Fruit fly (Drosophila melanogaster) whole organism, embryonic: ENCODE results near the gene CG9164.

Source experiments
- CG1024 ChIP-seq: fragments of 200-800 bp; sonication (Bioruptor generic); IDR thresholded peaks from 2 replicates; pipeline ENCODE4 v1.3.6; 2022; ENCODE audit warnings: missing biosample characterization, missing genetic modification characterization
- CG10654 ChIP-seq: fragments of 200-800 bp; sonication (Bioruptor generic); optimal IDR thresholded peaks from 2 replicates; lab custom pipeline; 2016; ENCODE audit warnings: missing biosample characterization, missing genetic modification characterization
- CG12104 ChIP-seq: fragments of 200-800 bp; sonication (Bioruptor generic); optimal IDR thresholded peaks from 3 replicates; lab custom pipeline; 2016; ENCODE audit warnings: missing biosample characterization, missing genetic modification characterization
- CG12659 ChIP-seq: fragments of 200-800 bp; sonication (Bioruptor generic); optimal IDR thresholded peaks from 3 replicates; lab custom pipeline; 2017; ENCODE audit warnings: mild to moderate bottlenecking, missing biosample characterization, missing genetic modification reagents, missing genetic modification characterization
- CG13296 ChIP-seq: fragments of 200-800 bp; sonication (Bioruptor generic); optimal IDR thresholded peaks from 3 replicates; lab custom pipeline; 2018; ENCODE audit warnings: missing biosample characterization, mild to moderate bottlenecking, missing genetic modification characterization
- CG14667 ChIP-seq: fragments of 200-800 bp; sonication (Bioruptor generic); IDR thresholded peaks from 2 replicates; pipeline ENCODE4 v1.3.6; 2022; ENCODE audit warnings: missing biosample characterization, missing genetic modification characterization
- CG1647 ChIP-seq: fragments of 200-800 bp; sonication (Bioruptor generic); optimal IDR thresholded peaks from 3 replicates; lab custom pipeline; 2016; ENCODE audit warnings: missing biosample characterization, missing genetic modification characterization
- CG17361 ChIP-seq: fragments of 200-800 bp; sonication (Bioruptor generic); IDR thresholded peaks from 3 replicates; pipeline ENCODE4 v1.3.6; 2022; ENCODE audit warnings: missing biosample characterization, missing genetic modification characterization
- CG2129 ChIP-seq: fragments of 200-800 bp; sonication (Bioruptor generic); IDR thresholded peaks from 2 replicates; pipeline ENCODE4 v1.3.6; 2022; ENCODE audit warnings: missing biosample characterization, missing genetic modification characterization; ENCODE audit not compliant: partially characterized antibody
- CG2202 ChIP-seq: fragments of 200-800 bp; sonication (Bioruptor generic); optimal IDR thresholded peaks from 2 replicates; lab custom pipeline; 2018; ENCODE audit warnings: missing biosample characterization, mild to moderate bottlenecking, missing genetic modification characterization
- CG3726 ChIP-seq: fragments of 200-800 bp; sonication (Bioruptor generic); IDR thresholded peaks from 3 replicates; pipeline ENCODE4, ENCODE4 v1.3.6; 2022; ENCODE audit warnings: missing biosample characterization, missing genetic modification characterization
- CG4820 ChIP-seq: fragments of 200-800 bp; sonication (Bioruptor generic); optimal IDR thresholded peaks from 3 replicates; lab custom pipeline; 2016; ENCODE audit warnings: missing biosample characterization, missing genetic modification characterization
- CG9932 ChIP-seq: fragments of 200-800 bp; sonication (Bioruptor generic); IDR thresholded peaks from 2 replicates; pipeline ENCODE4 v1.3.6; 2022; ENCODE audit warnings: missing biosample characterization, missing genetic modification characterization
- Doc2 ChIP-seq: fragments of 200-800 bp; sonication (Bioruptor generic); IDR thresholded peaks from 2 replicates; pipeline ENCODE4 v1.3.6; 2022; ENCODE audit warnings: missing biosample characterization, missing genetic modification characterization
- Doc3 ChIP-seq: fragments of 200-800 bp; sonication (Bioruptor generic); IDR thresholded peaks from 3 replicates; pipeline ENCODE4 v1.3.6; 2022; ENCODE audit warnings: missing biosample characterization, missing genetic modification characterization; ENCODE audit not compliant: partially characterized antibody
- E2f1 ChIP-seq: fragments of 200-800 bp; sonication (Bioruptor generic); IDR thresholded peaks from 2 replicates; pipeline ENCODE4 v1.3.6; 2022; ENCODE audit warnings: missing biosample characterization, missing genetic modification characterization
- E2f2 ChIP-seq: fragments of 200-800 bp; sonication (Bioruptor generic); IDR thresholded peaks from 2 replicates; pipeline ENCODE4 v1.3.6; 2022; ENCODE audit warnings: missing biosample characterization, missing genetic modification characterization
- Gug ChIP-seq: fragments of 200-800 bp; sonication (Bioruptor generic); IDR thresholded peaks from 4 replicates; pipeline ENCODE4 v1.3.6; 2022; ENCODE audit warnings: missing biosample characterization, missing genetic modification characterization
- HLH4C ChIP-seq: fragments of 200-800 bp; sonication (Bioruptor generic); IDR thresholded peaks from 3 replicates; pipeline ENCODE4 v1.3.6; 2022; ENCODE audit warnings: missing biosample characterization, missing genetic modification characterization; ENCODE audit not compliant: partially characterized antibody
- Kr ChIP-seq: fragments of 200-800 bp; sonication (Bioruptor generic); optimal IDR thresholded peaks from 2 replicates; lab custom pipeline; 2017; ENCODE audit warnings: missing biosample characterization, mild to moderate bottlenecking, missing genetic modification characterization
- Med ChIP-seq: fragments of 200-800 bp; sonication (Bioruptor generic); peaks from one replicate; lab custom pipeline; 2016; ENCODE audit warnings: missing biosample characterization, missing genetic modification characterization, mild to moderate bottlenecking, inconsistent platforms, moderate library complexity
- Neu2 ChIP-seq: fragments of 200-800 bp; sonication (Bioruptor generic); optimal IDR thresholded peaks from 3 replicates; lab custom pipeline; 2016; ENCODE audit warnings: missing biosample characterization, missing genetic modification characterization, borderline replicate concordance
- Nf-YC ChIP-seq: fragments of 200-800 bp; optimal IDR thresholded peaks from 3 replicates; lab custom pipeline; 2019; ENCODE audit warnings: missing biosample characterization, mild to moderate bottlenecking, missing genetic modification characterization, moderate library complexity
- Sin3A ChIP-seq: fragments of >200 bp; optimal IDR thresholded peaks from 2 replicates; lab custom pipeline; 2018
- Sry-δ ChIP-seq: fragments of 200-800 bp; sonication (Bioruptor generic); optimal IDR thresholded peaks from 2 replicates; lab custom pipeline; 2016; ENCODE audit warnings: missing biosample characterization, missing genetic modification characterization
- Taf1 ChIP-seq: fragments of 200-800 bp; sonication (Bioruptor generic); IDR thresholded peaks from 2 replicates; pipeline ENCODE4 v1.3.6; 2022; ENCODE audit warnings: missing biosample characterization, missing genetic modification characterization
- ase ChIP-seq: fragments of 200-800 bp; sonication (Bioruptor generic); IDR thresholded peaks from 3 replicates; pipeline ENCODE4 v1.3.6; 2022; ENCODE audit warnings: missing biosample characterization, missing genetic modification characterization
- ash1 ChIP-seq: fragments of 200-800 bp; sonication (Bioruptor generic); optimal IDR thresholded peaks from 2 replicates; lab custom pipeline; 2018; ENCODE audit warnings: missing biosample characterization, mild to moderate bottlenecking, missing genetic modification characterization
- bsh ChIP-seq, 2 experiments: fragments of 200-800 bp; sonication (Bioruptor generic); optimal IDR thresholded peaks; 2 replicates each; lab custom pipeline; 2017 to 2018; ENCODE audit warnings: mild to moderate bottlenecking in 2 of 2, missing biosample characterization in 2 of 2, missing genetic modification characterization in 2 of 2, moderate library complexity in 1 of 2
- cad ChIP-seq: fragments of >200 bp; optimal IDR thresholded peaks from 2 replicates; lab custom pipeline; 2017; ENCODE audit warnings: missing biosample characterization, missing genetic modification characterization
- dmrt99B ChIP-seq: fragments of 200-800 bp; sonication (Bioruptor generic); optimal IDR thresholded peaks from 2 replicates; lab custom pipeline; 2018; ENCODE audit warnings: missing biosample characterization, mild to moderate bottlenecking, missing genetic modification characterization, moderate library complexity
- eve ChIP-seq, 2 experiments: fragments of >200 bp; optimal IDR thresholded peaks; 2 replicates each; lab custom pipeline; 2017; ENCODE audit warnings: missing biosample characterization in 2 of 2, missing genetic modification characterization in 2 of 2
- gfzf ChIP-seq: fragments of 200-800 bp; sonication (Bioruptor generic); optimal IDR thresholded peaks from 2 replicates; lab custom pipeline; 2016; ENCODE audit warnings: missing biosample characterization, mild to moderate bottlenecking, missing genetic modification characterization, moderate library complexity
- gro ChIP-seq: fragments of 200-800 bp; sonication (Bioruptor generic); optimal IDR thresholded peaks from 2 replicates; lab custom pipeline; 2016; ENCODE audit warnings: missing biosample characterization, missing genetic modification characterization
- ind ChIP-seq: fragments of 200-800 bp; sonication (Bioruptor generic); optimal IDR thresholded peaks from 3 replicates; lab custom pipeline; 2016; ENCODE audit warnings: missing biosample characterization, missing genetic modification characterization
- ken ChIP-seq: fragments of 200-800 bp; sonication (Bioruptor generic); IDR thresholded peaks from 3 replicates; pipeline ENCODE4 v1.3.6; 2022; ENCODE audit warnings: missing biosample characterization, missing genetic modification characterization
- klu ChIP-seq: fragments of 200-800 bp; sonication (Bioruptor generic); IDR thresholded peaks from 2 replicates; pipeline ENCODE4 v1.3.6; 2022; ENCODE audit warnings: missing biosample characterization, missing genetic modification characterization
- kni ChIP-seq: fragments of 200-800 bp; sonication (Bioruptor generic); optimal IDR thresholded peaks from 3 replicates; lab custom pipeline; 2017; ENCODE audit warnings: mild to moderate bottlenecking, missing biosample characterization, missing genetic modification reagents, missing genetic modification characterization
- lilli ChIP-seq: fragments of 200-800 bp; sonication (Bioruptor generic); optimal IDR thresholded peaks from 3 replicates; lab custom pipeline; 2016; ENCODE audit warnings: missing biosample characterization, missing genetic modification characterization
- mld ChIP-seq: fragments of 200-800 bp; sonication (Bioruptor generic); IDR thresholded peaks from 3 replicates; pipeline ENCODE4 v1.3.6; 2022; ENCODE audit warnings: missing biosample characterization, missing genetic modification characterization; ENCODE audit not compliant: partially characterized antibody
- org-1 ChIP-seq: fragments of 200-800 bp; sonication (Bioruptor generic); optimal IDR thresholded peaks from 2 replicates; lab custom pipeline; 2017; ENCODE audit warnings: missing biosample characterization, missing genetic modification characterization
- peb ChIP-seq: fragments of 200-800 bp; sonication (Bioruptor generic); IDR thresholded peaks from 2 replicates; pipeline ENCODE4 v1.3.6; 2022; ENCODE audit warnings: missing biosample characterization, missing genetic modification characterization
- phol ChIP-seq: fragments of 200-800 bp; sonication (Bioruptor generic); optimal IDR thresholded peaks from 3 replicates; lab custom pipeline; 2018; ENCODE audit warnings: missing biosample characterization, mild to moderate bottlenecking, missing genetic modification characterization, moderate library complexity
- sd ChIP-seq: fragments of 200-800 bp; sonication (Bioruptor generic); optimal IDR thresholded peaks from 3 replicates; lab custom pipeline; 2018; ENCODE audit warnings: missing biosample characterization, mild to moderate bottlenecking, missing genetic modification characterization, moderate library complexity
- sr ChIP-seq: fragments of 200-800 bp; sonication (Bioruptor generic); IDR thresholded peaks from 3 replicates; pipeline ENCODE4 v1.3.6; 2022; ENCODE audit warnings: missing biosample characterization, missing genetic modification characterization
- ssp ChIP-seq: fragments of 200-800 bp; sonication (Bioruptor generic); IDR thresholded peaks from 2 replicates; pipeline ENCODE4 v1.3.6; 2022; ENCODE audit warnings: missing biosample characterization, missing genetic modification characterization
- stc ChIP-seq: fragments of 200-800 bp; sonication (Bioruptor generic); IDR thresholded peaks from 2 replicates; pipeline ENCODE4 v1.3.6; 2022; ENCODE audit warnings: missing biosample characterization, missing genetic modification characterization
- tx ChIP-seq: fragments of 200-800 bp; sonication (Bioruptor generic); optimal IDR thresholded peaks from 2 replicates; lab custom pipeline; 2016; ENCODE audit warnings: missing biosample characterization, missing genetic modification characterization
- yki ChIP-seq: fragments of >200 bp; optimal IDR thresholded peaks from 3 replicates; lab custom pipeline; 2018
- zen ChIP-seq: fragments of 200-800 bp; sonication (Bioruptor generic); optimal IDR thresholded peaks from 3 replicates; lab custom pipeline; 2018; ENCODE audit warnings: missing biosample characterization, mild to moderate bottlenecking, missing genetic modification characterization, moderate library complexity

CG9164 gene

DNA sequence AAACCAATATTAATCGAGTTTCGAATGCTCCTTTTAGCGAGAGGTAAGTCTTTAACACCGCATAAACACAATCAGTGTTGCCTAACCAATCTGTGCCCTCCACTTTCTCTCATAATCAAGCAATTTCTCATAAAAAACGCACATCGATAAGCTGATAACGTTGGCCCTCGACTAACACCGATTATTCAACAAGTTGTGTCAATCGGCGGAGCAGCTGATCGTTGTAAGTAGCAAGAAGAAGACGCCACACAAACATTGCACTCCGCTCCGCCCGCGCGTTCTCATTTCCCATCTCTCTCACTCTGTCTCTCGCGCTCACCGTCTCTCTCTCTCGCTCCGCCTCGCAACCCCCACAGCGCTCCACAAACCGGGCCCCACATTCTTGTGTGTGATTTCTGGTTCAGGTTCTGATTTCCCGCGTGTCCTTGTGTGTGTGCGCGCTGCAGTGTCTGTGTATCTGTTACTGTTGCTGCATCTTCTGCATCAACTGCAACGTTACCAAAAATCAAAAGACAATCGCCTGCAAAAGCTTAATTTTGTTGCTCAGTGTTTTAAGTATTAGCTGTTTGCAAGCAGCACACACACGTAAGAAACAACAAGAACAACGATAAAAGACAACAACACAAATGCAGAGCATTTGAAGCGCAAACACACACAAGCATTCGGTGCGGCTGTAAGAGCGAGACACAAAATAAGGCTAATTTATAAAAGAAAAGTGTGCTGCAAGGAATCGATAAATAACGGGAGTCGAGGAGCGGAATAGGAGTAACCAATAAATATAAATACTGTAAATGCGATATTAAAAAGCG is 52.0 kb downstream of the CG9164 start, which contains the start of the genes CG9114 and HDAC6 (continued):
- TF ChIP-seq CG2129 (GFP tag; lab: Robert Waterston, UW) (peak; percentile 70; the same call in 1 of the 2 replicates), gro (GFP tag; lab: Kevin White, UChicago) (no peak), Med (peak; percentile 86), CG4820 (GFP tag; lab: Kevin White, UChicago) (no peak), stc (no peak), yki (no peak), Doc2 (GFP tag; lab: Robert Waterston, UW) (no peak), Gug (GFP tag; lab: Robert Waterston, UW) (no peak), E2f1 (GFP tag; lab: Robert Waterston, UW) (peak; percentile 47; the same call in 1 of the 2 replicates), sd (tag; lab: Kevin White, UChicago) (peak; percentile 96), klu (no peak), cad (GFP tag; lab: Kevin White, UChicago) (no peak), Sin3A (lab: Kevin White, UChicago) (peak; percentile 83), mld (GFP tag; lab: Robert Waterston, UW) (no peak; the same call in 2 of the 3 replicates), ken (GFP tag; lab: Robert Waterston, UW) (0 out of 3 replicates have a peak, but pooled peaks have one; percentile 14), E2f2 (GFP tag; lab: Robert Waterston, UW) (peak; percentile 79), CG9932 (GFP tag; lab: Robert Waterston, UW) (no peak), Taf1 (GFP tag; lab: Robert Waterston, UW) (no peak), sr (GFP tag; lab: Robert Waterston, UW) (peak; percentile 81), lilli (peak; percentile 18), kni (GFP tag; lab: Kevin White, UChicago) (peak; percentile 89), CG2202 (tag; lab: Kevin White, UChicago) (no peak), ind (GFP tag; lab: Kevin White, UChicago) (no peak), Nf-YC (tag; lab: Kevin White, UChicago) (peak; percentile 22), CG13296 (GFP tag; lab: Kevin White, UChicago) (no peak), ssp (GFP tag; lab: Robert Waterston, UW) (no peak), ase (GFP tag; lab: Robert Waterston, UW) (0 out of 3 replicates have a peak, but pooled peaks have one; percentile 6), CG12659 (GFP tag; lab: Kevin White, UChicago) (peak; percentile 31), bsh (GFP tag; optimal IDR thresholded peaks at IDR 0.05; lab: Kevin White, UChicago) (peak in 1 of 2 experiments; percentile 3), CG17361 (0 out of 3 replicates have a peak, but pooled peaks have one; percentile 13), CG14667 (no peak), phol (tag; lab: Kevin White, UChicago) (peak; percentile 3), eve (GFP tag; optimal IDR thresholded peaks at IDR 0.05; lab: Kevin White, UChicago) (no peak), CG12104 (GFP tag; lab: Kevin White, UChicago) (no peak), Doc3 (GFP tag; lab: Robert Waterston, UW) (peak; percentile 89), CG10654 (GFP tag; lab: Kevin White, UChicago) (no peak), CG1647 (no peak), HLH4C (GFP tag; lab: Robert Waterston, UW) (peak; percentile 93), ash1 (no peak), Kr (GFP tag; lab: Kevin White, UChicago) (no peak), CG1024 (GFP tag; lab: Robert Waterston, UW) (no peak), org-1 (GFP tag; lab: Kevin White, UChicago) (no peak), dmrt99B (tag; lab: Kevin White, UChicago) (no peak), Sry-δ (GFP tag; lab: Kevin White, UChicago) (peak; percentile 73), Neu2 (no peak), zen (tag; lab: Kevin White, UChicago) (no peak), tx (GFP tag; lab: Kevin White, UChicago) (no peak), CG3726 (GFP tag; lab: Robert Waterston, UW) (no peak), gfzf (GFP tag; lab: Kevin White, UChicago) (no peak), peb (GFP tag; lab: Robert Waterston, UW) (no peak)
